Fruit fly (Drosophila melanogaster) whole organism, embryonic: Measurements from ENCODE around the gene mof.

Source experiments
- Antp ChIP-seq: fragments of 200-800 bp; sonication (Bioruptor generic); optimal IDR thresholded peaks from 3 replicates; lab custom pipeline; 2016; ENCODE audit warnings: missing biosample characterization, missing genetic modification characterization
- Blimp-1 ChIP-seq: fragments of 200-800 bp; sonication (Bioruptor generic); optimal IDR thresholded peaks from 3 replicates; lab custom pipeline; 2018; ENCODE audit warnings: missing biosample characterization, missing genetic modification characterization, mild to moderate bottlenecking, moderate library complexity, missing genetic modification reagents
- CG10959 ChIP-seq: fragments of 200-800 bp; sonication (Bioruptor generic); IDR thresholded peaks from 2 replicates; pipeline ENCODE4 v1.3.6; 2022; ENCODE audit warnings: missing biosample characterization, missing genetic modification characterization
- CG11504 ChIP-seq: fragments of 200-800 bp; sonication (Bioruptor generic); optimal IDR thresholded peaks from 3 replicates; lab custom pipeline; 2019; ENCODE audit warnings: missing biosample characterization, mild to moderate bottlenecking, missing genetic modification characterization, moderate library complexity
- CG12942 ChIP-seq: fragments of 200-800 bp; sonication (Bioruptor generic); optimal IDR thresholded peaks from 3 replicates; lab custom pipeline; 2016; ENCODE audit warnings: missing biosample characterization, missing genetic modification characterization
- CG1602 ChIP-seq: fragments of 200-800 bp; sonication (Bioruptor generic); optimal IDR thresholded peaks from 3 replicates; lab custom pipeline; 2016; ENCODE audit warnings: missing biosample characterization, missing genetic modification characterization
- CG1792 ChIP-seq: fragments of 200-800 bp; sonication (Bioruptor generic); optimal IDR thresholded peaks from 2 replicates; lab custom pipeline; 2016; ENCODE audit warnings: missing biosample characterization, missing genetic modification characterization
- CG18262 ChIP-seq: fragments of 200-800 bp; optimal IDR thresholded peaks from 3 replicates; lab custom pipeline; 2019; ENCODE audit warnings: missing biosample characterization, mild to moderate bottlenecking, missing genetic modification characterization, moderate library complexity
- CG18599 ChIP-seq: fragments of 200-800 bp; sonication (Bioruptor generic); optimal IDR thresholded peaks from 3 replicates; lab custom pipeline; 2017; ENCODE audit warnings: missing biosample characterization, missing genetic modification characterization, mild to moderate bottlenecking, moderate library complexity, missing genetic modification reagents
- CG2712 ChIP-seq: fragments of 200-800 bp; optimal IDR thresholded peaks from 3 replicates; lab custom pipeline; 2019; ENCODE audit warnings: missing biosample characterization, mild to moderate bottlenecking, missing genetic modification characterization, moderate library complexity
- CG2875 ChIP-seq: fragments of 200-800 bp; sonication (Bioruptor generic); optimal IDR thresholded peaks from 2 replicates; lab custom pipeline; 2017; ENCODE audit warnings: missing biosample characterization, mild to moderate bottlenecking, missing genetic modification characterization, missing genetic modification reagents
- CG33557 ChIP-seq: fragments of 200-800 bp; sonication (Bioruptor generic); optimal IDR thresholded peaks from 2 replicates; lab custom pipeline; 2019; ENCODE audit warnings: missing biosample characterization, mild to moderate bottlenecking, missing genetic modification characterization, moderate library complexity
- CG4424 ChIP-seq: fragments of 200-800 bp; sonication (Bioruptor generic); optimal IDR thresholded peaks from 3 replicates; lab custom pipeline; 2016; ENCODE audit warnings: missing biosample characterization, missing genetic modification characterization
- CG5953 ChIP-seq: fragments of 200-800 bp; sonication (Bioruptor generic); IDR thresholded peaks from 2 replicates; pipeline ENCODE4 v1.3.6; 2022; ENCODE audit warnings: missing biosample characterization, missing genetic modification characterization
- CG6254 ChIP-seq: fragments of 200-800 bp; sonication (Bioruptor generic); optimal IDR thresholded peaks from 3 replicates; lab custom pipeline; 2017; ENCODE audit warnings: mild to moderate bottlenecking, missing biosample characterization, missing genetic modification reagents, missing genetic modification characterization
- CG6791 ChIP-seq: fragments of 200-800 bp; sonication (Bioruptor generic); IDR thresholded peaks from 3 replicates; pipeline ENCODE4 v1.3.6; 2022; ENCODE audit warnings: missing biosample characterization, missing genetic modification characterization; ENCODE audit not compliant: partially characterized antibody
- CG7928 ChIP-seq: fragments of 200-800 bp; sonication (Bioruptor generic); optimal IDR thresholded peaks from 2 replicates; lab custom pipeline; 2017; ENCODE audit warnings: missing biosample characterization, mild to moderate bottlenecking, missing genetic modification characterization
- CG7987 ChIP-seq: fragments of 200-800 bp; sonication (Bioruptor generic); optimal IDR thresholded peaks from 2 replicates; lab custom pipeline; 2018; ENCODE audit warnings: missing biosample characterization, mild to moderate bottlenecking, missing genetic modification characterization, moderate library complexity
- CG8281 ChIP-seq: fragments of 200-800 bp; sonication (Bioruptor generic); optimal IDR thresholded peaks from 2 replicates; lab custom pipeline; 2018; ENCODE audit warnings: missing biosample characterization, mild to moderate bottlenecking, missing genetic modification characterization, moderate library complexity
- CG8944 ChIP-seq: fragments of 200-800 bp; sonication (Bioruptor generic); optimal IDR thresholded peaks from 3 replicates; lab custom pipeline; 2016; ENCODE audit warnings: missing biosample characterization, missing genetic modification characterization
- CG9932 ChIP-seq: fragments of 200-800 bp; sonication (Bioruptor generic); IDR thresholded peaks from 2 replicates; pipeline ENCODE4 v1.3.6; 2022; ENCODE audit warnings: missing biosample characterization, missing genetic modification characterization
- Drgx ChIP-seq: fragments of 200-800 bp; sonication (Bioruptor generic); IDR thresholded peaks from 2 replicates; pipeline ENCODE4 v1.3.6; 2022; ENCODE audit warnings: missing biosample characterization, missing genetic modification characterization
- ERR ChIP-seq: fragments of 200-800 bp; sonication (Bioruptor generic); optimal IDR thresholded peaks from 2 replicates; lab custom pipeline; 2016; ENCODE audit warnings: missing biosample characterization, missing genetic modification characterization
- Fer2 ChIP-seq: fragments of 200-800 bp; sonication (Bioruptor generic); optimal IDR thresholded peaks from 2 replicates; lab custom pipeline; 2018; ENCODE audit warnings: missing biosample characterization, mild to moderate bottlenecking, missing genetic modification characterization, moderate library complexity
- Hand ChIP-seq: fragments of 200-800 bp; sonication (Bioruptor generic); optimal IDR thresholded peaks from 2 replicates; lab custom pipeline; 2017; ENCODE audit warnings: mild to moderate bottlenecking, missing biosample characterization, missing genetic modification reagents, missing genetic modification characterization
- Hr39 ChIP-seq: fragments of >200 bp; optimal IDR thresholded peaks from 2 replicates; lab custom pipeline; 2017
- Hr78 ChIP-seq, 2 experiments: fragments of 200-800 bp in 1 of 2; fragments of >200 bp in 1 of 2; sonication (Bioruptor generic) in 1 of 2; optimal IDR thresholded peaks; 2 replicates each; lab custom pipeline; 2017 to 2019; ENCODE audit warnings: missing biosample characterization in 2 of 2, missing genetic modification characterization in 2 of 2, mild to moderate bottlenecking in 1 of 2, moderate library complexity in 1 of 2
- Jarid2 ChIP-seq: fragments of 200-800 bp; sonication (Bioruptor generic); optimal IDR thresholded peaks from 3 replicates; lab custom pipeline; 2017; ENCODE audit warnings: mild to moderate bottlenecking, missing biosample characterization, missing genetic modification reagents, missing genetic modification characterization
- NK7.1 ChIP-seq: fragments of 200-800 bp; sonication (Bioruptor generic); optimal IDR thresholded peaks from 3 replicates; lab custom pipeline; 2016; ENCODE audit warnings: missing biosample characterization, missing genetic modification characterization
- Xbp1 ChIP-seq: fragments of 200-800 bp; sonication (Bioruptor generic); optimal IDR thresholded peaks from 3 replicates; lab custom pipeline; 2016; ENCODE audit warnings: missing biosample characterization, mild to moderate bottlenecking, missing genetic modification characterization
- ab ChIP-seq: fragments of 200-800 bp; sonication (Bioruptor generic); optimal IDR thresholded peaks from 2 replicates; lab custom pipeline; 2016; ENCODE audit warnings: missing biosample characterization, missing genetic modification characterization
- az2 ChIP-seq: fragments of 200-800 bp; sonication (Bioruptor generic); optimal IDR thresholded peaks from 3 replicates; lab custom pipeline; 2016; ENCODE audit warnings: missing biosample characterization, missing genetic modification characterization
- caup ChIP-seq: fragments of 200-800 bp; sonication (Bioruptor generic); optimal IDR thresholded peaks from 3 replicates; lab custom pipeline; 2017; ENCODE audit warnings: missing biosample characterization, mild to moderate bottlenecking, missing genetic modification characterization, moderate library complexity; ENCODE audit not compliant: severe bottlenecking
- ci ChIP-seq: fragments of 200-800 bp; sonication (Bioruptor generic); IDR thresholded peaks from 3 replicates; pipeline ENCODE4 v1.3.6; 2022; ENCODE audit warnings: missing biosample characterization, missing genetic modification characterization
- danr ChIP-seq: fragments of 200-800 bp; sonication (Bioruptor generic); IDR thresholded peaks from 2 replicates; pipeline ENCODE4 v1.3.6; 2022; ENCODE audit warnings: missing biosample characterization, missing genetic modification characterization
- dati ChIP-seq: fragments of 200-800 bp; sonication (Bioruptor generic); IDR thresholded peaks from 2 replicates; pipeline ENCODE4 v1.3.6; 2022; ENCODE audit warnings: missing biosample characterization, missing genetic modification characterization
- ewg ChIP-seq: fragments of 200-800 bp; sonication (Bioruptor generic); optimal IDR thresholded peaks from 3 replicates; lab custom pipeline; 2017; ENCODE audit warnings: mild to moderate bottlenecking, missing biosample characterization, missing genetic modification reagents, missing genetic modification characterization
- gcm ChIP-seq: fragments of 200-800 bp; sonication (Bioruptor generic); optimal IDR thresholded peaks from 2 replicates; lab custom pipeline; 2019; ENCODE audit warnings: missing biosample characterization, mild to moderate bottlenecking, missing genetic modification characterization, moderate library complexity
- gem ChIP-seq: fragments of 200-800 bp; sonication (Bioruptor generic); optimal IDR thresholded peaks from 2 replicates; lab custom pipeline; 2019; ENCODE audit warnings: missing biosample characterization, mild to moderate bottlenecking, missing genetic modification characterization, moderate library complexity
- h ChIP-seq: fragments of >200 bp; optimal IDR thresholded peaks from 2 replicates; lab custom pipeline; 2017
- jigr1 ChIP-seq: fragments of 200-800 bp; sonication (Bioruptor generic); IDR thresholded peaks from 3 replicates; pipeline ENCODE4 v1.3.6; 2022; ENCODE audit warnings: missing biosample characterization, missing genetic modification characterization
- jumu ChIP-seq: fragments of 200-800 bp; sonication (Bioruptor generic); optimal IDR thresholded peaks from 3 replicates; lab custom pipeline; 2016; ENCODE audit warnings: missing biosample characterization, missing genetic modification characterization
- prd ChIP-seq, 3 experiments: fragments of >200 bp in 2 of 3; fragments of 200-800 bp in 1 of 3; sonication (Bioruptor generic) in 1 of 3; optimal IDR thresholded peaks in 2 of 3; IDR thresholded peaks in 1 of 3; 2 replicates in 2 of 3; 3 replicates in 1 of 3; pipeline versions ENCODE4 v1.3.6 to Lab custom; 2017 to 2022; ENCODE audit warnings: missing biosample characterization in 1 of 3, missing genetic modification characterization in 1 of 3
- pum ChIP-seq: fragments of 200-800 bp; sonication (Bioruptor generic); optimal IDR thresholded peaks from 2 replicates; lab custom pipeline; 2016; ENCODE audit warnings: missing biosample characterization, missing genetic modification characterization
- run ChIP-seq: fragments of 200-800 bp; sonication (Bioruptor generic); optimal IDR thresholded peaks from 3 replicates; lab custom pipeline; 2018; ENCODE audit warnings: missing biosample characterization, mild to moderate bottlenecking, missing genetic modification characterization
- sima ChIP-seq: fragments of 200-800 bp; sonication (Bioruptor generic); optimal IDR thresholded peaks from 2 replicates; lab custom pipeline; 2016; ENCODE audit warnings: missing biosample characterization, missing genetic modification characterization
- sqz ChIP-seq: fragments of 200-800 bp; sonication (Bioruptor generic); optimal IDR thresholded peaks from 3 replicates; lab custom pipeline; 2018; ENCODE audit warnings: missing biosample characterization, mild to moderate bottlenecking, missing genetic modification characterization
- yki ChIP-seq: fragments of >200 bp; optimal IDR thresholded peaks from 3 replicates; lab custom pipeline; 2018
- zf30C ChIP-seq: fragments of 200-800 bp; sonication (Bioruptor generic); optimal IDR thresholded peaks from 3 replicates; lab custom pipeline; 2018; ENCODE audit warnings: missing biosample characterization, mild to moderate bottlenecking, missing genetic modification characterization

mof gene

dm6 chrX:5907916-5908315 lies 31.3 kb upstream of the mof start, which contains the start of gene CG12236 (continued):
- TF ChIP-seq Jarid2 (GFP tag; lab: Kevin White, UChicago) (no peak), CG11504 (tag; lab: Kevin White, UChicago) (peak; percentile 79), NK7.1 (GFP tag; lab: Kevin White, UChicago) (peak; percentile 36), Hand (GFP tag; lab: Kevin White, UChicago) (no peak), ab (GFP tag; lab: Kevin White, UChicago) (no peak), h (lab: Kevin White, UChicago) (no peak), az2 (GFP tag; lab: Kevin White, UChicago) (no peak), CG7987 (peak; percentile 77), CG6791 (peak; percentile 59; the same call in 2 of the 3 replicates), Xbp1 (GFP tag; lab: Kevin White, UChicago) (peak; percentile 58), jigr1 (GFP tag; lab: Robert Waterston, UW) (no peak), CG12942 (GFP tag; lab: Kevin White, UChicago) (no peak), CG8281 (tag; lab: Kevin White, UChicago) (no peak), CG7928 (GFP tag; lab: Kevin White, UChicago) (peak; percentile 61), danr (no peak), zf30C (GFP tag; lab: Kevin White, UChicago) (peak; percentile 10), CG2712 (tag; lab: Kevin White, UChicago) (peak; percentile 61), Hr78 (GFP tag; optimal IDR thresholded peaks at IDR 0.05; lab: Kevin White, UChicago) (no peak), sqz (GFP tag; lab: Kevin White, UChicago) (no peak), CG10959 (GFP tag; lab: Robert Waterston, UW) (peak; percentile 49; the same call in 1 of the 2 replicates), CG18599 (GFP tag; lab: Kevin White, UChicago) (peak; percentile 13), sima (GFP tag; lab: Kevin White, UChicago) (no peak), jumu (GFP tag; lab: Kevin White, UChicago) (peak; percentile 28), run (tag; lab: Kevin White, UChicago) (no peak), caup (GFP tag; lab: Kevin White, UChicago) (peak; percentile 74)

- TF ChIP-seq danr (no peak), pum (GFP tag; lab: Kevin White, UChicago) (no peak), Fer2 (tag; lab: Kevin White, UChicago) (no peak), dati (no peak), Antp (GFP tag; lab: Kevin White, UChicago) (no peak), gcm (GFP tag; lab: Kevin White, UChicago) (no peak)
These were observed 28.8 kb upstream of the mof start, which contains the start of gene CG4020 for dm6 chrX:5905446-5905845. Gene CG4020 (plus strand): TSS chrX:5905746.

- TF ChIP-seq dati (no peak), ci (GFP tag; lab: Robert Waterston, UW) (no peak), CG2875 (GFP tag; lab: Kevin White, UChicago) (no peak), Drgx (GFP tag; lab: Robert Waterston, UW) (peak; percentile 51), CG9932 (GFP tag; lab: Robert Waterston, UW) (no peak), Blimp-1 (peak; percentile 3), ewg (GFP tag; lab: Kevin White, UChicago) (peak; percentile 2), CG4424 (GFP tag; lab: Kevin White, UChicago) (peak; percentile 9), yki (no peak), CG5953 (0 out of 2 replicates have a peak, but pooled peaks have one; percentile 13), prd (optimal IDR thresholded peaks at IDR 0.05; lab: Kevin White, UChicago) (no peak), prd (GFP tag; IDR thresholded peaks at IDR 0.05; lab: Robert Waterston, UW) (0 out of 3 replicates have a peak, but pooled peaks have one; percentile 17), ERR (GFP tag; lab: Kevin White, UChicago) (no peak), gem (tag; lab: Kevin White, UChicago) (no peak), CG8944 (no peak), CG6254 (peak; percentile 10), CG18599 (GFP tag; lab: Kevin White, UChicago) (no peak), CG18262 (tag; lab: Kevin White, UChicago) (peak; percentile 34), CG1792 (GFP tag; lab: Kevin White, UChicago) (no peak), Hr39 (peak; percentile 89), CG1602 (GFP tag; lab: Kevin White, UChicago) (no peak), CG33557 (no peak)
These were observed 28.4 kb upstream of the mof start for dm6 chrX:5905086-5905400.
